Worm (Caenorhabditis elegans): ENCODE data around the gene sdz-18.

Gene sdz-18

ce11 chrII:1724314-1724713 lies 18.0 kb upstream of the sdz-18 start, which contains the start of gene fbxb-11:
TSS of gene fbxb-11 (plus strand) at chrII:1724614.
- no peak for TF ChIP-seq him-1 (tag; optimal IDR thresholded peaks at IDR 0.05)
- no peak for TF ChIP-seq dao-5 (tag; optimal IDR thresholded peaks at IDR 0.05)
- no peak for TF ChIP-seq W03F9.2 (tag; optimal IDR thresholded peaks at IDR 0.05)

ce11 chrII:1722394-1722793 lies 16.1 kb upstream of the sdz-18 start, which contains the start of the genes fbxb-5 and btb-8:
TSS of gene fbxb-5 (minus strand) at chrII:1722494.
TSS of gene btb-8 (plus strand) at chrII:1722770.
- TF ChIP-seq him-1 (tag; optimal IDR thresholded peaks at IDR 0.05) (no peak), W03F9.2 (tag; optimal IDR thresholded peaks at IDR 0.05) (no peak), dao-5 (tag; optimal IDR thresholded peaks at IDR 0.05) (no peak)

- TF ChIP-seq him-1 (tag; optimal IDR thresholded peaks at IDR 0.05): no peak
- no peak for TF ChIP-seq dao-5 (tag; optimal IDR thresholded peaks at IDR 0.05)
- TF ChIP-seq W03F9.2 (tag; optimal IDR thresholded peaks at IDR 0.05): no peak
These were observed 12.9 kb upstream of the sdz-18 start, which contains the start of gene fbxb-48 for ce11 chrII:1719153-1719552. TSS of gene fbxb-48 (minus strand) at chrII:1719253.

ce11 chrII:1714772-1715353 lies 8.6 kb upstream of the sdz-18 start, which contains the start of gene btb-6:
TSS of gene btb-6 (plus strand) at chrII:1715303.
- TF ChIP-seq W03F9.2 (tag; optimal IDR thresholded peaks at IDR 0.05) (no peak), him-1 (tag; optimal IDR thresholded peaks at IDR 0.05) (no peak), dao-5 (tag; optimal IDR thresholded peaks at IDR 0.05) (no peak)

- TF ChIP-seq W03F9.2 (tag; optimal IDR thresholded peaks at IDR 0.05) (no peak), him-1 (tag; optimal IDR thresholded peaks at IDR 0.05) (no peak), dao-5 (tag; optimal IDR thresholded peaks at IDR 0.05) (no peak)
These were observed 6.7 kb upstream of the sdz-18 start, which contains the start of gene btb-7 for ce11 chrII:1712938-1713337. TSS of gene btb-7 (plus strand) at chrII:1713238.

ce11 chrII:1709959-1710358 lies 3.7 kb upstream of the sdz-18 start, which contains the start of gene fbxa-184:
TSS of gene fbxa-184 (plus strand) at chrII:1710259.
- TF ChIP-seq W03F9.2 (tag; optimal IDR thresholded peaks at IDR 0.05): no peak
- TF ChIP-seq him-1 (tag; optimal IDR thresholded peaks at IDR 0.05): no peak
- TF ChIP-seq dao-5 (tag; optimal IDR thresholded peaks at IDR 0.05): no peak

ce11 chrII:1703363-1703762 lies 2.9 kb downstream of the sdz-18 start, which contains the start of gene fbxb-47:
TSS of gene fbxb-47 (minus strand) at chrII:1703463.
- TF ChIP-seq W03F9.2 (tag; optimal IDR thresholded peaks at IDR 0.05) (no peak), him-1 (tag; optimal IDR thresholded peaks at IDR 0.05) (no peak), dao-5 (tag; optimal IDR thresholded peaks at IDR 0.05) (no peak)

ce11 chrII:1695861-1696260 lies 10.4 kb downstream of the sdz-18 start, which contains the start of gene F58E1.13:
TSS of gene F58E1.13 (minus strand) at chrII:1695872.
- TF ChIP-seq dao-5 (tag; optimal IDR thresholded peaks at IDR 0.05) (no peak), him-1 (tag; optimal IDR thresholded peaks at IDR 0.05) (no peak), W03F9.2 (tag; optimal IDR thresholded peaks at IDR 0.05) (no peak)

- TF ChIP-seq W03F9.2 (tag; optimal IDR thresholded peaks at IDR 0.05) (no peak), dao-5 (tag; optimal IDR thresholded peaks at IDR 0.05) (no peak), him-1 (tag; optimal IDR thresholded peaks at IDR 0.05) (no peak)
These were observed 11.8 kb downstream of the sdz-18 start, which contains the start of gene fbxc-26 for ce11 chrII:1694530-1694929. TSS of gene fbxc-26 (minus strand) at chrII:1694630.

ce11 chrII:1692827-1693226 lies 13.5 kb downstream of the sdz-18 start, which contains the start of gene fbxc-21:
TSS of gene fbxc-21 (minus strand) at chrII:1692927.
- TF ChIP-seq him-1 (tag; optimal IDR thresholded peaks at IDR 0.05): no peak
- TF ChIP-seq dao-5 (tag; optimal IDR thresholded peaks at IDR 0.05): no peak
- no peak for TF ChIP-seq W03F9.2 (tag; optimal IDR thresholded peaks at IDR 0.05)

- TF ChIP-seq W03F9.2 (tag; optimal IDR thresholded peaks at IDR 0.05) (no peak), dao-5 (tag; optimal IDR thresholded peaks at IDR 0.05) (no peak), him-1 (tag; optimal IDR thresholded peaks at IDR 0.05) (no peak)
These were observed 15.3 kb downstream of the sdz-18 start, which contains the start of gene fbxc-22 for ce11 chrII:1691011-1691410. TSS of gene fbxc-22 (minus strand) at chrII:1691111.

ce11 chrII:1688813-1689212 lies 17.5 kb downstream of the sdz-18 start, which contains the start of the genes fbxb-18 and fbxb-19:
TSS of gene fbxb-18 (minus strand) at chrII:1688913.
TSS of gene fbxb-19 (minus strand) at chrII:1689181.
- TF ChIP-seq dao-5 (tag; optimal IDR thresholded peaks at IDR 0.05) (no peak), W03F9.2 (tag; optimal IDR thresholded peaks at IDR 0.05) (no peak), him-1 (tag; optimal IDR thresholded peaks at IDR 0.05) (no peak)

- TF ChIP-seq W03F9.2 (tag; optimal IDR thresholded peaks at IDR 0.05): no peak
- no peak for TF ChIP-seq dao-5 (tag; optimal IDR thresholded peaks at IDR 0.05)
These were observed 22.5 kb downstream of the sdz-18 start, which contains the start of gene fbxb-25 for ce11 chrII:1683742-1684141. TSS of gene fbxb-25 (plus strand) at chrII:1684042.

ce11 chrII:1682218-1682617 lies 24.1 kb downstream of the sdz-18 start, which contains the start of gene fbxb-26:
TSS of gene fbxb-26 (plus strand) at chrII:1682518.
- no peak for TF ChIP-seq him-1 (tag; optimal IDR thresholded peaks at IDR 0.05)
- TF ChIP-seq dao-5 (tag; optimal IDR thresholded peaks at IDR 0.05): no peak
- no peak for TF ChIP-seq W03F9.2 (tag; optimal IDR thresholded peaks at IDR 0.05)
